Worm (Caenorhabditis elegans): ENCODE data around the gene cnt-2.

The cnt-2 gene

ce11 chrIII:10718078-10718477, 63.3 kb downstream of the cnt-2 start:
- no peak for TF ChIP-seq nhr-12 (tag; optimal IDR thresholded peaks at IDR 0.05)
- no peak for TF ChIP-seq lin-32 (GFP tag; optimal IDR thresholded peaks at IDR 0.05)
- TF ChIP-seq unc-62 (GFP tag; optimal IDR thresholded peaks at IDR 0.05): no peak
- TF ChIP-seq mls-2 (tag; optimal IDR thresholded peaks at IDR 0.05): no peak
- TF ChIP-seq mep-1 (tag; optimal IDR thresholded peaks at IDR 0.05): no peak
- TF ChIP-seq unc-120 (tag; optimal IDR thresholded peaks at IDR 0.05; ENCODE audit: poor library complexity, severe bottlenecking): no peak
- no peak for TF ChIP-seq ztf-11 (tag; optimal IDR thresholded peaks at IDR 0.05)
- no peak for TF ChIP-seq bed-3 (GFP tag; optimal IDR thresholded peaks at IDR 0.05)
- no peak for TF ChIP-seq cnd-1 (tag; optimal IDR thresholded peaks at IDR 0.05)
- no peak for TF ChIP-seq pha-4 (tag; optimal IDR thresholded peaks at IDR 0.05)
- no peak for TF ChIP-seq elt-3 (tag; optimal IDR thresholded peaks at IDR 0.05)

DNA sequence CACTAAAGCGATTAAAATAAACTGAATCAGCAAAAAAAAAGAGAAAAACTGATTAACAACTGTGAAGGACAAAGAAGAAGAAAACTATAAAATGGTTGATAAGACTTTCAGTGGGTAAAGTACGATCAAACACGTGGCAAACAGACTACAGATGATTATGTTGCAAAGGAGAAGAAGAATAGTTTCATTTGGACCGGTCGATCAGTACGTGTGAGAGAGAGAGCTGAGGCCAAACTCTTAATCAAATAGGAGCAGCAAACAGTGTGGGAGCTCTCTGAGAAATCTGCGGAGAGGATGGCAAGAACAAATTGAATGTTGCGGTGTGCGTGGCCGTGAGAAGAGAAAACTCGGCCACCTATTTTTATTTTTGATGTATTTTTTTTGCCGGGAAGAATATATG, 64.2 kb downstream of the cnt-2 start:
- no peak for TF ChIP-seq hlh-1 (tag; optimal IDR thresholded peaks at IDR 0.05)
- no peak for TF ChIP-seq unc-62 (GFP tag; optimal IDR thresholded peaks at IDR 0.05)
- TF ChIP-seq bed-3 (GFP tag; optimal IDR thresholded peaks at IDR 0.05): no peak
- no peak for TF ChIP-seq elt-1 (tag; optimal IDR thresholded peaks at IDR 0.05; ENCODE audit: borderline replicate concordance, insufficient read depth)
- no peak for TF ChIP-seq snpc-4 (tag; optimal IDR thresholded peaks at IDR 0.05)
- TF ChIP-seq mls-2 (tag; optimal IDR thresholded peaks at IDR 0.05): no peak
- TF ChIP-seq blmp-1 (tag; optimal IDR thresholded peaks at IDR 0.05): no peak
- TF ChIP-seq M03D4.4 (tag; optimal IDR thresholded peaks at IDR 0.05): no peak

ce11 chrIII:10720170-10720569, 65.4 kb downstream of the cnt-2 start:
- TF ChIP-seq lin-32 (GFP tag; optimal IDR thresholded peaks at IDR 0.05): peak; percentile 43
- TF ChIP-seq nhr-237 (tag; optimal IDR thresholded peaks at IDR 0.05): peak; percentile 29
- TF ChIP-seq elt-1 (tag; optimal IDR thresholded peaks at IDR 0.05; ENCODE audit: borderline replicate concordance, insufficient read depth): no peak
- no peak for TF ChIP-seq sptf-1 (tag; optimal IDR thresholded peaks at IDR 0.05)
- no peak for TF ChIP-seq nhr-12 (tag; optimal IDR thresholded peaks at IDR 0.05)
- TF ChIP-seq ceh-39 (tag; optimal IDR thresholded peaks at IDR 0.05): peak; percentile 54
- peak; percentile 84 for TF ChIP-seq mep-1 (tag; optimal IDR thresholded peaks at IDR 0.05)
- no peak for TF ChIP-seq tbx-8 (GFP tag; optimal IDR thresholded peaks at IDR 0.05)
- TF ChIP-seq ham-2 (GFP tag; optimal IDR thresholded peaks at IDR 0.05): no peak
- TF ChIP-seq hlh-1 (tag; optimal IDR thresholded peaks at IDR 0.05): peak; percentile 94
- peak; percentile 76 for TF ChIP-seq ces-1 (GFP tag; optimal IDR thresholded peaks at IDR 0.05)
- no peak for TF ChIP-seq elt-3 (tag; optimal IDR thresholded peaks at IDR 0.05)
- peak; percentile 61 for TF ChIP-seq pha-4 (tag; optimal IDR thresholded peaks at IDR 0.05)
- no peak for TF ChIP-seq nhr-76 (tag; optimal IDR thresholded peaks at IDR 0.05)
- TF ChIP-seq unc-120 (tag; optimal IDR thresholded peaks at IDR 0.05; ENCODE audit: poor library complexity, severe bottlenecking): peak; percentile 76
- TF ChIP-seq unc-39 (tag; optimal IDR thresholded peaks at IDR 0.05): no peak
- TF ChIP-seq snpc-4 (tag; optimal IDR thresholded peaks at IDR 0.05): no peak
- TF ChIP-seq unc-62 (GFP tag; optimal IDR thresholded peaks at IDR 0.05): peak; percentile 53
- TF ChIP-seq nhr-28 (tag; optimal IDR thresholded peaks at IDR 0.05): no peak
- no peak for TF ChIP-seq zip-8 (tag; optimal IDR thresholded peaks at IDR 0.05)
- no peak for TF ChIP-seq M03D4.4 (tag; optimal IDR thresholded peaks at IDR 0.05)
- TF ChIP-seq mab-5 (tag; optimal IDR thresholded peaks at IDR 0.05): no peak
- TF ChIP-seq ceh-83 (GFP tag; optimal IDR thresholded peaks at IDR 0.05): no peak
- no peak for TF ChIP-seq flh-1 (GFP tag; optimal IDR thresholded peaks at IDR 0.05)
- no peak for TF ChIP-seq bed-3 (GFP tag; optimal IDR thresholded peaks at IDR 0.05)
- peak; percentile 80 for TF ChIP-seq mls-2 (tag; optimal IDR thresholded peaks at IDR 0.05)
- no peak for TF ChIP-seq ztf-11 (tag; optimal IDR thresholded peaks at IDR 0.05)
- TF ChIP-seq nhr-2 (tag; optimal IDR thresholded peaks at IDR 0.05): no peak
- peak; percentile 40 for TF ChIP-seq lsy-2 (tag; optimal IDR thresholded peaks at IDR 0.05)
- TF ChIP-seq ceh-43 (GFP tag; optimal IDR thresholded peaks at IDR 0.05): no peak
- TF ChIP-seq cnd-1 (tag; optimal IDR thresholded peaks at IDR 0.05): peak; percentile 46
- TF ChIP-seq lin-13 (tag; optimal IDR thresholded peaks at IDR 0.05): peak; percentile 39
- no peak for TF ChIP-seq blmp-1 (tag; optimal IDR thresholded peaks at IDR 0.05)
- TF ChIP-seq sem-2 (GFP tag; optimal IDR thresholded peaks at IDR 0.05): no peak
- peak; percentile 60 for TF ChIP-seq drap-1 (GFP tag; optimal IDR thresholded peaks at IDR 0.05)

DNA sequence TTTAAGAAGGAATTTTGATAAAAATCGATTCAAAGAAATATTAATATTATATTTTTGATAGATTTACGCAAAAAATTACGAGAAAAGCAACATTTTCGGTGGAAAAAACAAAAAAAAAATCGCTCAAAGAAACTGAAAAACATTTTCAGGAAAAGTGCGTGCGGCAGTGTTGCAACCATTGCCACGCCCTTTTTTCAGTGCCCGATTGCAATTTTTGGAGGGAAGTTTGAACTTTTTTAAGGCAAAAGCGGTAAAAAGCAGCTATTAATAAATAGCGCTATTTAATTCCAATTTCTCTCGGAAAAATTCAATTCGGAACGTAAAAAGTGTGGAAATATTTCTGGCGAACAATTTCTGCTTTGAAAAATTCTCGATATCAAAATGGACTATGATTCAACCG, 66.2 kb downstream of the cnt-2 start:
- no peak for TF ChIP-seq mls-2 (tag; optimal IDR thresholded peaks at IDR 0.05)

Data from whole organism, mixed stage, embryonic.